Worm (Caenorhabditis elegans) whole organism, midembryonic: Measurements from ENCODE around the gene eak-4.

Experiments
- cog-1 ChIP-seq: sonication (generic microtip); optimal IDR thresholded peaks from 2 replicates; lab custom pipeline; 2016; ENCODE audit warnings: missing genetic modification characterization, missing compliant biosample characterization
- flt-1 ChIP-seq: fragments of 200-800 bp; sonication (Bioruptor generic); IDR thresholded peaks from 2 replicates; pipeline ENCODE4 v1.3.6; 2022; ENCODE audit warnings: missing genetic modification characterization, missing compliant biosample characterization
- med-1 ChIP-seq: sonication (generic microtip); optimal IDR thresholded peaks from 2 replicates; lab custom pipeline; 2017; ENCODE audit warnings: missing genetic modification characterization, mild to moderate bottlenecking, missing compliant biosample characterization, antibody characterized with exemption, missing genetic modification reagents; ENCODE audit not compliant: insufficient read depth
- ref-1 ChIP-seq: fragments of 200-800 bp; sonication (Bioruptor generic); conservative IDR thresholded peaks from 2 replicates; pipeline ENCODE4 v1.3.6; 2022; ENCODE audit warnings: missing genetic modification reagents, missing genetic modification characterization, missing compliant biosample characterization
- ztf-23 ChIP-seq: fragments of 200-800 bp; sonication (Bioruptor generic); IDR thresholded peaks from 2 replicates; pipeline ENCODE4 v1.3.6; 2022; ENCODE audit warnings: missing genetic modification reagents, missing genetic modification characterization, missing compliant biosample characterization

- TF ChIP-seq ref-1: no peak
- no peak for TF ChIP-seq med-1
- TF ChIP-seq flt-1 (GFP tag; lab: Robert Waterston, UW): no peak
- no peak for TF ChIP-seq cog-1 (tag; lab: Kevin White, UChicago)
- no peak for TF ChIP-seq ztf-23
These were observed 30.1 kb downstream of the eak-4 start, which contains the start of gene sru-20 for ce11 chrIV:12495196-12495595.
